Fruit fly (Drosophila melanogaster): ENCODE measurements around the gene mri.

mri gene

dm6 chr3L:184251-184650, 15.7 kb upstream of the mri start, which contains the start of the genes CG34140, Mkp and Mtch (continued):
- no peak for TF ChIP-seq yki (optimal IDR thresholded peaks at IDR 0.05)
- peak; percentile 86 for TF ChIP-seq sisA (GFP tag; IDR thresholded peaks at IDR 0.05)
- TF ChIP-seq Blimp-1 (GFP tag; optimal IDR thresholded peaks at IDR 0.05): no peak
- TF ChIP-seq Doc3 (GFP tag; IDR thresholded peaks at IDR 0.05; ENCODE audit: partially characterized antibody): peak; percentile 97
- TF ChIP-seq CG8924 (tag; optimal IDR thresholded peaks at IDR 0.05): peak; percentile 82
- TF ChIP-seq bowl (GFP tag; IDR thresholded peaks at IDR 0.05): peak; percentile 47; the same call in 1 of the 2 replicates
- peak; percentile 67 for TF ChIP-seq CG13123 (GFP tag; optimal IDR thresholded peaks at IDR 0.05)
- no peak for TF ChIP-seq grn (GFP tag; optimal IDR thresholded peaks at IDR 0.05)
- TF ChIP-seq sob (GFP tag; IDR thresholded peaks at IDR 0.05): peak; percentile 84
- peak; percentile 74 for TF ChIP-seq klu (GFP tag; IDR thresholded peaks at IDR 0.05)
- TF ChIP-seq HLH54F (GFP tag; optimal IDR thresholded peaks at IDR 0.05): peak; percentile 94
- peak; percentile 80 for TF ChIP-seq CG11695 (GFP tag; IDR thresholded peaks at IDR 0.05)
- no peak for TF ChIP-seq Jarid2 (GFP tag; optimal IDR thresholded peaks at IDR 0.05)
- no peak for TF ChIP-seq Doc2 (GFP tag; IDR thresholded peaks at IDR 0.05)
- TF ChIP-seq Gsc (GFP tag; IDR thresholded peaks at IDR 0.05): no peak
- TF ChIP-seq Atf-2 (GFP tag; optimal IDR thresholded peaks at IDR 0.05): peak; percentile 83
- no peak for TF ChIP-seq CG2875 (GFP tag; optimal IDR thresholded peaks at IDR 0.05)
- peak; percentile 75 to 87 for TF ChIP-seq chif (GFP tag; optimal IDR thresholded peaks at IDR 0.05)
- peak; percentile 38 to 85 for TF ChIP-seq crp (GFP tag; optimal IDR thresholded peaks at IDR 0.05)
- TF ChIP-seq onecut (GFP tag; IDR thresholded peaks at IDR 0.05): no peak
- no peak for TF ChIP-seq CG6813 (GFP tag; optimal IDR thresholded peaks at IDR 0.05)
- no peak for TF ChIP-seq TFAM (GFP tag; optimal IDR thresholded peaks at IDR 0.05)
- TF ChIP-seq CG17359 (tag; optimal IDR thresholded peaks at IDR 0.05): peak; percentile 79
- TF ChIP-seq Sox100B (GFP tag; optimal IDR thresholded peaks at IDR 0.05): no peak
- peak; percentile 98 for TF ChIP-seq sens (GFP tag)
- TF ChIP-seq grau (tag; optimal IDR thresholded peaks at IDR 0.05): no peak
- peak; percentile 89 for TF ChIP-seq Antp (GFP tag; optimal IDR thresholded peaks at IDR 0.05)
- peak; percentile 94 for TF ChIP-seq CG30403 (GFP tag; optimal IDR thresholded peaks at IDR 0.05)
- peak; percentile 94 for TF ChIP-seq CG34224 (GFP tag; IDR thresholded peaks at IDR 0.05; ENCODE audit: partially characterized antibody)
- peak; percentile 71 for TF ChIP-seq CG4282 (GFP tag; optimal IDR thresholded peaks at IDR 0.05)
- no peak for TF ChIP-seq CG12071 (GFP tag; optimal IDR thresholded peaks at IDR 0.05)
- TF ChIP-seq CG18011 (GFP tag; optimal IDR thresholded peaks at IDR 0.05): peak; percentile 92
- peak; percentile 26 for TF ChIP-seq MTF-1 (GFP tag; optimal IDR thresholded peaks at IDR 0.05; ENCODE audit: borderline replicate concordance)
- TF ChIP-seq B-H2 (GFP tag; optimal IDR thresholded peaks at IDR 0.05): no peak
- TF ChIP-seq HLH4C (GFP tag; IDR thresholded peaks at IDR 0.05; ENCODE audit: partially characterized antibody): peak; percentile 92
- 0 out of 3 replicates have a peak, but pooled peaks have one; percentile 25 for TF ChIP-seq CG3726 (GFP tag; IDR thresholded peaks at IDR 0.05)
- no peak for TF ChIP-seq Poxn (GFP tag; IDR thresholded peaks at IDR 0.05)
- TF ChIP-seq BEAF-32 (GFP tag; optimal IDR thresholded peaks at IDR 0.05): peak; percentile 97
- no peak for TF ChIP-seq pita (GFP tag; optimal IDR thresholded peaks at IDR 0.05)
- peak; percentile 82 for TF ChIP-seq hb (GFP tag; IDR thresholded peaks at IDR 0.05; ENCODE audit: partially characterized antibody)
- TF ChIP-seq CG16815 (GFP tag; optimal IDR thresholded peaks at IDR 0.05): peak; percentile 72
- TF ChIP-seq esg (GFP tag; conservative IDR thresholded peaks at IDR 0.05): peak; percentile 76
- TF ChIP-seq schlank (tag; optimal IDR thresholded peaks at IDR 0.05): no peak
- TF ChIP-seq mirr (GFP tag; optimal IDR thresholded peaks at IDR 0.05): no peak
- TF ChIP-seq CG7987 (GFP tag; optimal IDR thresholded peaks at IDR 0.05): peak; percentile 40
- peak; percentile 65 for TF ChIP-seq CG4730 (GFP tag; IDR thresholded peaks at IDR 0.05)
- TF ChIP-seq Hmr (GFP tag; optimal IDR thresholded peaks at IDR 0.05): no peak
- no peak for TF ChIP-seq CG8281 (tag; optimal IDR thresholded peaks at IDR 0.05)
- TF ChIP-seq unc-4 (GFP tag; IDR thresholded peaks at IDR 0.05; ENCODE audit: partially characterized antibody): peak; percentile 96
- TF ChIP-seq CG7357 (GFP tag; IDR thresholded peaks at IDR 0.05): 0 out of 3 replicates have a peak, but pooled peaks have one; percentile 31

Measured in whole organism, embryonic.